Worm (Caenorhabditis elegans): ENCODE data around the gene C49F8.15.

DNA sequence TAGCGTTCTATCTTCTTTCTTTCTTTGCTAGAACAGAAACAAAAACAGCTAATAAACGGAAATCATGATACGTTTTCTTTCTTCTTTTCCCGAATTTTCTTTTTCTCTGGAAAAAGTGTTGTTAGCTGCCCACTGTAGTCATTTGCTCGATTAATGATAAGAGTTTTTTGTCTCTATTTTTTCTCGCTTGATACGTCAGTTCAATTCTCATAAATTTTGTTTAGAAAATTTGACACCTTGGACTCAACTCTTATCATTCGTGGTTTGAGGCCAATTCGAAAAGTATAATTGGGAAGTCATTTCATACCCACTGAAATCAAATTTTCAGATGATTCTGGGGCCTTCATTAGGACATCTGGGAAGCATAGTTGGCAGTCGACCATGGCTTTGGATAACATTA, 20.5 kb downstream of the C49F8.15 start:
- TF ChIP-seq ceh-9 (tag; optimal IDR thresholded peaks at IDR 0.05) (no peak), ceh-45 (GFP tag; IDR thresholded peaks at IDR 0.05) (no peak), lim-6 (tag; optimal IDR thresholded peaks at IDR 0.05) (no peak), syd-9 (tag; optimal IDR thresholded peaks at IDR 0.05) (no peak), pha-4 (tag; optimal IDR thresholded peaks at IDR 0.05) (no peak), unc-42 (tag; optimal IDR thresholded peaks at IDR 0.05) (no peak), ref-2 (tag; optimal IDR thresholded peaks at IDR 0.05) (no peak)
